Worm (Caenorhabditis elegans): ENCODE measurements around the gene pigk-1.

ce11 chrIV:11102608-11103007 is 7.2 kb downstream of the pigk-1 start, which contains the start of gene srlf-17:
- TF ChIP-seq sea-1 (GFP tag; conservative IDR thresholded peaks at IDR 0.05), result no peak
- TF ChIP-seq ama-1 (optimal IDR thresholded peaks at IDR 0.05), result no peak
- no peak for TF ChIP-seq pes-1 (GFP tag; IDR thresholded peaks at IDR 0.05)
- TF ChIP-seq flt-1 (GFP tag; IDR thresholded peaks at IDR 0.05), result no peak

All from whole organism, early embryonic.